Fruit fly (Drosophila melanogaster): ENCODE results near the gene CG2747.

The CG2747 gene

DNA sequence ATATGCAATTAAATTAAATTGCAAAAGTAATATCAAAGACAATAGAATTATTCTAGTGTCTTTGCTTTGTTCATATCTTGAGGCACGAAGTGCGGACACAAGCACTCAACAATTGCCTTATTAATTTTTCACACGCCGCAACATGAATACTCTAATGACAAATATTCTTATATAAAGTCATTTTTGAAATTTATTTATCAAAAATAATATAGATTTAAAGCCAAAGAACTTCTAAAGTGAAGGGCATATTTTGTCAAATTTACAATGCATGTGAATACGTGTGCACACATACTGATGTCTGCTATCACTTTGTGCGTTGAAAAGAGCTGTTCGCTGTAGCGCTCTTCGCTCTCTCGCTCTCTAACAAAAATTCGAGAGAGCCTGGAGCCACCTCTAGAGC lies 56.7 kb downstream of the CG2747 start:
- TF ChIP-seq Ets98B (GFP tag; IDR thresholded peaks at IDR 0.05) (peak; percentile 57), CG4496 (GFP tag; IDR thresholded peaks at IDR 0.05) (peak; percentile 73; the same call in 2 of the 3 replicates), CG32121 (GFP tag; IDR thresholded peaks at IDR 0.05) (peak; percentile 62; the same call in 1 of the 2 replicates)

DNA sequence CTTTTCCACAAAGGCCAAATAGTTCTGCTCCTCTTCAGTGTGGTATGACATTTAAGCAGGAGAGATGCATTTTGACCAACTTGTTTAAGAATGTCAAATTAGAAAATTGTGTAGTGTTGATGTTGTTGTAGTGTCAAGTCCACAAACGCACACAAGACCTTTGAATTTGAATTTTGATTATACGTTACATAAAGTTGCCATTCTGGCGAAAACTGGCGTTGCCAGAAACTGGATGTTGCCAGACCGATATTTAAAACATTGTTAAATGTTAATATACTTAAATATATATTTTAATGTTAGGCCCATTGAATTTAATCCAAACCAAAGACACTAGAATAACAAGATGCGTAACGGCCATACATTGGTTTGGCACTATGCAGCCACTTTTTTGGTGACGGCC lies 57.5 kb downstream of the CG2747 start:
- TF ChIP-seq CG9948 (tag; optimal IDR thresholded peaks at IDR 0.05) (no peak), CG4496 (GFP tag; IDR thresholded peaks at IDR 0.05) (0 out of 3 replicates have a peak, but pooled peaks have one; percentile 29), CG14655 (GFP tag; optimal IDR thresholded peaks at IDR 0.05) (no peak), CG12605 (GFP tag; IDR thresholded peaks at IDR 0.05) (no peak)

DNA sequence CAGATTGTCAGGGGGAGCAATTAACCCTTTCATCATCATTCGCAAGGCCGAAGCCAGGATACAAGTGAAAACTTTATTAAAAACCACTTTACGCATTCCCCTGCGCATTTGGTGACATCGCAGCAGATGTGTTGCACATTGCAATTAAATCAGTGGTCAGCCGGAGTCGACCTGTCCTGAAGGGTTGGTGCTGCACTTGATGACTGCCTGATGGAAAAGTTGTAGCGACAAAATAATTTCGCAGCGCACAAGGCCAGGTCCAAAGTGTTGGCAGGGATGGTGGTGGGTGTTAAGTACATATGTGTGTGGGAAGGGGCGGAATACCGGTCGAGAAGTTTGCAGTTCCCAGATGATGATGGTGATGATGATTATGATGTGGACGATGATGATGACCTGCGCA lies 58.4 kb downstream of the CG2747 start:
- TF ChIP-seq Pif1B (GFP tag; optimal IDR thresholded peaks at IDR 0.05) = no peak
- no peak for TF ChIP-seq CG10348 (GFP tag; IDR thresholded peaks at IDR 0.05)
- TF ChIP-seq CG9948 (tag; optimal IDR thresholded peaks at IDR 0.05) = no peak
- TF ChIP-seq fd96Ca (GFP tag; IDR thresholded peaks at IDR 0.05) = no peak
- no peak for TF ChIP-seq Snoo (tag; optimal IDR thresholded peaks at IDR 0.05)
- TF ChIP-seq CG4496 (GFP tag; IDR thresholded peaks at IDR 0.05) = no peak
- no peak for TF ChIP-seq rn (GFP tag; IDR thresholded peaks at IDR 0.05)
- TF ChIP-seq gl (tag; optimal IDR thresholded peaks at IDR 0.05) = no peak
- no peak for TF ChIP-seq D1 (tag; optimal IDR thresholded peaks at IDR 0.05)

DNA sequence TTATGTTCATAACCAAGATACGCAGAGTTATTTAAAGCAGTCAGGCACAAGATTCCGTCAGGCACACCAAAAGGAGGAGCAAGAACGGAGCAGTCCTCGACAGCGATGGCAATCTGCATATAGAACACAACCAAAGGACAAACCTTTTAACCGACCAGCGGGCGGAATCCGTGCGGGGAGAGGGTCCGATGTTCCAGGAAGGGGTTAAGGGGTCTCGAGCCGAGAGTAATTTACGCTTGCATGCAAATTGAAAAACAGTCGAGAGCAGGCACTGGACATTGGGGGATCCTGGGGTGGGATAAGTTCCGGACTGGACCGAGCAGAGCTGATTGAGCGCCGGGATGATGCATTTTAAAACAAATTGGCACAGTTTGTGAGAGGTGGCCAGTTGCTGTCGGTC lies 60.0 kb downstream of the CG2747 start:
- TF ChIP-seq CG9948 (tag; optimal IDR thresholded peaks at IDR 0.05) (no peak), CG34367 (tag; optimal IDR thresholded peaks at IDR 0.05) (no peak), CG13204 (GFP tag; optimal IDR thresholded peaks at IDR 0.05) (no peak), gl (tag; optimal IDR thresholded peaks at IDR 0.05) (no peak), Ets98B (GFP tag; IDR thresholded peaks at IDR 0.05) (no peak), Pif1B (GFP tag; optimal IDR thresholded peaks at IDR 0.05) (no peak), CG12605 (GFP tag; IDR thresholded peaks at IDR 0.05) (no peak), CG14655 (GFP tag; optimal IDR thresholded peaks at IDR 0.05) (no peak), CG32121 (GFP tag; IDR thresholded peaks at IDR 0.05) (no peak), CG8159 (tag; optimal IDR thresholded peaks at IDR 0.05) (no peak), EcR (GFP tag; optimal IDR thresholded peaks at IDR 0.05) (no peak), CG17806 (tag; optimal IDR thresholded peaks at IDR 0.05) (no peak)

dm6 chr3R:7969702-7970175 lies 60.9 kb downstream of the CG2747 start:
- TF ChIP-seq CG10348 (GFP tag; IDR thresholded peaks at IDR 0.05) = 0 out of 2 replicates have a peak, but pooled peaks have one; percentile 21
- TF ChIP-seq CG17806 (tag; optimal IDR thresholded peaks at IDR 0.05) = peak; percentile 89
- no peak for TF ChIP-seq fd96Ca (GFP tag; IDR thresholded peaks at IDR 0.05)
- TF ChIP-seq Ets98B (GFP tag; IDR thresholded peaks at IDR 0.05) = peak; percentile 78
- peak; percentile 15 for TF ChIP-seq gl (tag; optimal IDR thresholded peaks at IDR 0.05)
- peak; percentile 47 for TF ChIP-seq D1 (tag; optimal IDR thresholded peaks at IDR 0.05)
- TF ChIP-seq CG14655 (GFP tag; optimal IDR thresholded peaks at IDR 0.05) = peak; percentile 93
- peak; percentile 62 for TF ChIP-seq CG34367 (tag; optimal IDR thresholded peaks at IDR 0.05)
- TF ChIP-seq CG8159 (tag; optimal IDR thresholded peaks at IDR 0.05) = peak; percentile 90
- TF ChIP-seq CG9948 (tag; optimal IDR thresholded peaks at IDR 0.05) = peak; percentile 86
- peak; percentile 4 for TF ChIP-seq CG13204 (GFP tag; optimal IDR thresholded peaks at IDR 0.05)
- peak; percentile 76 for TF ChIP-seq CG15710 (tag; optimal IDR thresholded peaks at IDR 0.05)
- TF ChIP-seq Snoo (tag; optimal IDR thresholded peaks at IDR 0.05) = peak; percentile 27
- TF ChIP-seq rn (GFP tag; IDR thresholded peaks at IDR 0.05) = 0 out of 2 replicates have a peak, but pooled peaks have one; percentile 9
- TF ChIP-seq CG12605 (GFP tag; IDR thresholded peaks at IDR 0.05) = peak; percentile 63
- TF ChIP-seq Pif1B (GFP tag; optimal IDR thresholded peaks at IDR 0.05) = peak; percentile 71
- peak; percentile 91 for TF ChIP-seq CG8301 (tag; optimal IDR thresholded peaks at IDR 0.05)
- peak; percentile 83 for TF ChIP-seq CG4496 (GFP tag; IDR thresholded peaks at IDR 0.05)
- TF ChIP-seq CG32121 (GFP tag; IDR thresholded peaks at IDR 0.05) = peak; percentile 65
- no peak for TF ChIP-seq EcR (GFP tag; optimal IDR thresholded peaks at IDR 0.05)
- peak; percentile 80 for TF ChIP-seq Pif1A (GFP tag; optimal IDR thresholded peaks at IDR 0.05)

- peak; percentile 39 for TF ChIP-seq CG13204 (GFP tag; optimal IDR thresholded peaks at IDR 0.05)
- no peak for TF ChIP-seq CG8159 (tag; optimal IDR thresholded peaks at IDR 0.05)
- TF ChIP-seq EcR (GFP tag; optimal IDR thresholded peaks at IDR 0.05) = peak; percentile 61
Measured at dm6 chr3R:7968958-7969701, 61.5 kb downstream of the CG2747 start.

dm6 chr3R:7967801-7968200 lies 62.8 kb downstream of the CG2747 start:
- no peak for TF ChIP-seq rn (GFP tag; IDR thresholded peaks at IDR 0.05)
- TF ChIP-seq Snoo (tag; optimal IDR thresholded peaks at IDR 0.05) = no peak
- TF ChIP-seq CG34367 (tag; optimal IDR thresholded peaks at IDR 0.05) = no peak
- peak; percentile 61 for TF ChIP-seq CG13204 (GFP tag; optimal IDR thresholded peaks at IDR 0.05)
- peak; percentile 45 for TF ChIP-seq Pif1B (GFP tag; optimal IDR thresholded peaks at IDR 0.05)
- no peak for TF ChIP-seq CG15710 (tag; optimal IDR thresholded peaks at IDR 0.05)
- TF ChIP-seq CG14655 (GFP tag; optimal IDR thresholded peaks at IDR 0.05) = no peak
- no peak for TF ChIP-seq CG8159 (tag; optimal IDR thresholded peaks at IDR 0.05)
- peak; percentile 79 for TF ChIP-seq CG12605 (GFP tag; IDR thresholded peaks at IDR 0.05)
- TF ChIP-seq fd96Ca (GFP tag; IDR thresholded peaks at IDR 0.05) = peak; percentile 54; the same call in 1 of the 3 replicates
- TF ChIP-seq CG4496 (GFP tag; IDR thresholded peaks at IDR 0.05) = peak; percentile 74; the same call in 2 of the 3 replicates
- peak; percentile 60 for TF ChIP-seq CG32121 (GFP tag; IDR thresholded peaks at IDR 0.05)
- TF ChIP-seq EcR (GFP tag; optimal IDR thresholded peaks at IDR 0.05) = peak; percentile 98
- no peak for TF ChIP-seq CG17806 (tag; optimal IDR thresholded peaks at IDR 0.05)
- TF ChIP-seq Pif1A (GFP tag; optimal IDR thresholded peaks at IDR 0.05) = peak; percentile 2
- TF ChIP-seq Ets98B (GFP tag; IDR thresholded peaks at IDR 0.05) = peak; percentile 80
- no peak for TF ChIP-seq D1 (tag; optimal IDR thresholded peaks at IDR 0.05)
- no peak for TF ChIP-seq CG10348 (GFP tag; IDR thresholded peaks at IDR 0.05)
- no peak for TF ChIP-seq CG8301 (tag; optimal IDR thresholded peaks at IDR 0.05)
- peak; percentile 28 for TF ChIP-seq gl (tag; optimal IDR thresholded peaks at IDR 0.05)
- no peak for TF ChIP-seq CG9948 (tag; optimal IDR thresholded peaks at IDR 0.05)
